Worm (Caenorhabditis elegans): ENCODE results near the gene C50D2.1.

Gene C50D2.1

DNA sequence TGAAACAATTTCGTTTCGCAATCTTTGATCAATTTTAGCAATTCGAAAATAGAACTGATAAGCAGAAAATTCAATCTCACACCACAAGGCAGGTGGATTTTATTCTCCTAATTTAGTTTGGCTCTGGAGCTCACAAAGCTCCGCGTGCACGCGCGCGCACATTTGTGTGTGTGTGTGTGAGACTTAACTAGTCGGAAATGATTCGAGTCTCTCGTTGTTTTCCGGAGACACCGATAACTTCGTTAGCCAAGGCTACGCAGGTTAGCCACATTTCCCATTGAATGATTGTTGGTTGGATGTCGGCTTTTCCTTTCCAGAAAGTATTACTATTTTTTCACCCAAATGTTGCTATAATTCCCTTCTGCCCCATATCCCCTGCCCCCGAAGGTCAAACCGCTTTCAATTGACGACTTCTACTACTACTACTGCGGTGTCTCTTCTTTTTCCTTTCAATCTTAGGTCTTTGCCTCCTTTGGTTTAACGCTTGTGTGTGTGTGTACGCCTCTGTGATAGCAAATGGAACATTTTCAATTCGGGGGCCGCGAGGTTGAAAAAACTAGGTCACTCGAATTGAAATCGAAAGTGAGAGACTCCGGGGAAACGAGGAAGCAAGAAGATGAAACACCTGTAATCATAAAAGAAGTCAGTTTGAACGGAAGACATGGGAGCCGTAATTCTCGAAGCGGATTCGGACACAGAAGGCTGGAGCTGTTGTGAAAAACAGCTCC, 46.8 kb downstream of the C50D2.1 start:
- TF ChIP-seq ceh-88 (GFP tag; IDR thresholded peaks at IDR 0.05) = no peak
- TF ChIP-seq nhr-85 (tag) = peak; percentile 27
- TF ChIP-seq fkh-8 (tag; optimal IDR thresholded peaks at IDR 0.05) = peak; percentile 76
- TF ChIP-seq hpl-2 (GFP tag; optimal IDR thresholded peaks at IDR 0.05) = no peak
- TF ChIP-seq swsn-7 (tag; optimal IDR thresholded peaks at IDR 0.05) = peak; percentile 6
- TF ChIP-seq fos-1 (tag; optimal IDR thresholded peaks at IDR 0.05) = no peak
- peak; percentile 44 for TF ChIP-seq nhr-47 (tag; optimal IDR thresholded peaks at IDR 0.05)
- no peak for TF ChIP-seq nhr-76 (tag; optimal IDR thresholded peaks at IDR 0.05)
- TF ChIP-seq lin-14 (GFP tag; optimal IDR thresholded peaks at IDR 0.05) = peak; percentile 61
- peak; percentile 98 for TF ChIP-seq blmp-1 (tag; optimal IDR thresholded peaks at IDR 0.05)
- peak; percentile 22 for TF ChIP-seq tbx-2 (tag; optimal IDR thresholded peaks at IDR 0.05)
- no peak for TF ChIP-seq skn-1 (tag; optimal IDR thresholded peaks at IDR 0.05)
- peak; percentile 58 for TF ChIP-seq nhr-71 (tag; optimal IDR thresholded peaks at IDR 0.05)
- peak in 1 of 6 experiments; percentile 17 for TF ChIP-seq elt-3 (tag; optimal IDR thresholded peaks at IDR 0.05)

DNA sequence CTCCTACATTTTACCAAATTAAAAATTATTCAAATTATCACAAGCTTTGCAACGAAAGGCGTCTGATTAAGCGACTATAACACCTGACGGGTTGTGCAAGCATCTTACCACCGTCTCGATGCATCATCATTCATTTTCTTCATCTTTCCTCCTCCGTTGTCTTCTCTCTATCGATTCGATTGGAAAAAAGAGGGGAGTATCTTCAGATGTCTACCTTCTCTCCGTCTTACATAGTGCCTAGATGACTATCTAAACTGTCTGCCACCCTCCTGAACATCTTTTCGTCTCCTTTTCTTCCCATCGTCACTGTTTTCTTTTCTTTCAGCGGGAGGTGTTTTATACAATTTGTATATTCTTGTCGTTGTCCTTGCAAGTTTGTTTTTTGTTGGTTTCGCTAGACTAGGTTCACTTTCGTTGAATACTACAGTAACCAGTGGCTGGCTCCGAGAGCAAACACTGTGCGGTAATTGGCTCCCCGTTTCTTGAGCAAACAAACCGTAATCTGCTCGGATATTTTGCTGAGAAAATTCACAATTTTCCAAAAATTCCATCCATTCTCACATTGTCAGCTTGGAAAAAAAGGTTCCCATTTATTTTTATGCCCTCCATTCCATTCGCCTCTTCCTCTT, 48.0 kb downstream of the C50D2.1 start:
- no peak for TF ChIP-seq tlp-1 (tag; optimal IDR thresholded peaks at IDR 0.05)
- TF ChIP-seq irx-1 (tag; optimal IDR thresholded peaks at IDR 0.05) = no peak
- no peak for TF ChIP-seq C16A3.4 (tag; optimal IDR thresholded peaks at IDR 0.05)
- peak; percentile 4 to 64 for TF ChIP-seq lin-35 (GFP tag; optimal IDR thresholded peaks at IDR 0.05)
- TF ChIP-seq lsy-2 (tag; optimal IDR thresholded peaks at IDR 0.05) = peak; percentile 31 to 68
- TF ChIP-seq ces-1 (GFP tag; optimal IDR thresholded peaks at IDR 0.05) = no peak
- TF ChIP-seq alr-1 (tag; optimal IDR thresholded peaks at IDR 0.05; ENCODE audit: borderline replicate concordance) = no peak
- TF ChIP-seq elt-3 (tag; optimal IDR thresholded peaks at IDR 0.05) = peak in 2 of 6 experiments; percentile 14 to 44
- TF ChIP-seq ceh-88 (GFP tag; IDR thresholded peaks at IDR 0.05) = no peak
- TF ChIP-seq pag-3 (tag; optimal IDR thresholded peaks at IDR 0.05; ENCODE audit: borderline replicate concordance, insufficient read depth) = no peak
- no peak for TF ChIP-seq F16B12.6 (tag; optimal IDR thresholded peaks at IDR 0.05)
- peak; percentile 49 for TF ChIP-seq mep-1 (tag; optimal IDR thresholded peaks at IDR 0.05)
- peak; percentile 39 to 47 for TF ChIP-seq efl-1 (optimal IDR thresholded peaks at IDR 0.05)
- TF ChIP-seq efl-1 (GFP tag; optimal IDR thresholded peaks at IDR 0.05 in 1 of 2) = peak; percentile 2 to 91
- TF ChIP-seq dpl-1 (GFP tag; optimal IDR thresholded peaks at IDR 0.05) = peak in 2 of 3 experiments; percentile 2 to 31
- TF ChIP-seq blmp-1 (tag; optimal IDR thresholded peaks at IDR 0.05) = peak; percentile 81
- TF ChIP-seq snpc-4 (tag; optimal IDR thresholded peaks at IDR 0.05) = no peak
- TF ChIP-seq pqm-1 (tag; optimal IDR thresholded peaks at IDR 0.05) = no peak
- no peak for TF ChIP-seq swsn-7 (tag; optimal IDR thresholded peaks at IDR 0.05)
- TF ChIP-seq nhr-71 (tag; optimal IDR thresholded peaks at IDR 0.05) = peak; percentile 68
- peak; percentile 7 for TF ChIP-seq nhr-47 (tag; optimal IDR thresholded peaks at IDR 0.05)
- TF ChIP-seq sox-4 (tag; optimal IDR thresholded peaks at IDR 0.05) = no peak
- no peak for TF ChIP-seq fkh-4 (tag; optimal IDR thresholded peaks at IDR 0.05; ENCODE audit: borderline replicate concordance)
- no peak for TF ChIP-seq aha-1 (tag; optimal IDR thresholded peaks at IDR 0.05)
- peak; percentile 66 for TF ChIP-seq lin-14 (GFP tag; optimal IDR thresholded peaks at IDR 0.05)
- TF ChIP-seq ets-5 (GFP tag; IDR thresholded peaks at IDR 0.05) = no peak
- TF ChIP-seq ztf-4 (tag; optimal IDR thresholded peaks at IDR 0.05) = peak; percentile 26
- no peak for TF ChIP-seq fkh-8 (tag; optimal IDR thresholded peaks at IDR 0.05)
- peak; percentile 63 for TF ChIP-seq snu-23 (GFP tag; optimal IDR thresholded peaks at IDR 0.05)
- TF ChIP-seq nhr-76 (tag; optimal IDR thresholded peaks at IDR 0.05) = no peak
- no peak for TF ChIP-seq C34B4.2 (tag; optimal IDR thresholded peaks at IDR 0.05)
- no peak for TF ChIP-seq ceh-63 (GFP tag; optimal IDR thresholded peaks at IDR 0.05)
- TF ChIP-seq xbp-1 (tag; optimal IDR thresholded peaks at IDR 0.05) = peak; percentile 3
- TF ChIP-seq mdl-1 (tag; optimal IDR thresholded peaks at IDR 0.05) = peak in 1 of 2 experiments; percentile 10
- TF ChIP-seq jun-1 (tag; optimal IDR thresholded peaks at IDR 0.05) = peak; percentile 9
- TF ChIP-seq skn-1 (tag; optimal IDR thresholded peaks at IDR 0.05) = no peak
- TF ChIP-seq nhr-85 (tag) = peak; percentile 78
- no peak for TF ChIP-seq dsc-1 (tag; optimal IDR thresholded peaks at IDR 0.05)
- no peak for TF ChIP-seq ceh-90 (tag; optimal IDR thresholded peaks at IDR 0.05)
- TF ChIP-seq lin-15B (tag; optimal IDR thresholded peaks at IDR 0.05) = no peak
- TF ChIP-seq nhr-11 (tag; optimal IDR thresholded peaks at IDR 0.05) = no peak
- TF ChIP-seq rnt-1 (tag; optimal IDR thresholded peaks at IDR 0.05) = peak; percentile 63
- TF ChIP-seq nhr-20 (tag; optimal IDR thresholded peaks at IDR 0.05) = peak; percentile 48
- no peak for TF ChIP-seq C04F5.9 (tag; optimal IDR thresholded peaks at IDR 0.05)
- TF ChIP-seq nhr-19 (GFP tag; conservative IDR thresholded peaks at IDR 0.05) = no peak
